Fruit fly (Drosophila melanogaster): ENCODE data around the gene CG11409.

- no peak for TF ChIP-seq psq (optimal IDR thresholded peaks at IDR 0.05)
- TF ChIP-seq CG8478 (optimal IDR thresholded peaks at IDR 0.05): no peak
- TF ChIP-seq usp (GFP tag; optimal IDR thresholded peaks at IDR 0.05): no peak
- no peak for TF ChIP-seq EcR (GFP tag; optimal IDR thresholded peaks at IDR 0.05)
These were observed 54.2 kb downstream of the CG11409 start, which contains the start of gene CG32812 for dm6 chrX:1286868-1287835.

Measured in whole organism.